Worm (Caenorhabditis elegans): Measurements from ENCODE around the gene ZK1240.1.

ZK1240.1 gene

DNA sequence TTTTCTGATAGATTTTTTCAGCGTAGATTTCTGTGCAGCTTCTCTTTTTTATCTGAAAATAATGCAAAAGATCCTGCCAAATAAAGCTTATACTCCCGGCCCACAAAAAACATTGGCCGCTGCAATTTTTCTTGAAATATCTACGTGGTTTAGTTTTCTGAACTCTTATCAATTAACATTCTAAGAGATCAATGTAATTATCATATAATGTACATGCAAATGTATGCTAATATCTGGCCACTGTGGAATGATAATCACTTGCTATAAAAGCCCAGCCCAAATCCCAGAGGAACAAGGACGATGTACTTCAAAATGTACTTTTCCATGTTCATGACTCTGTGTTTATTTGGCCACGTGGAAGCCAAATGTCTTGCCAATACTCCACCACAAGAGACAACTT lies 25.3 kb downstream of the ZK1240.1 start, which contains the start of gene F43C11.2:
F43C11.2 (plus strand) TSS at position 301 of the 400 bp plus-strand sequence.
- no peak for TF ChIP-seq Y55F3AM.14 (GFP tag; optimal IDR thresholded peaks at IDR 0.05)
- TF ChIP-seq unc-55 (GFP tag; optimal IDR thresholded peaks at IDR 0.05): no peak
- TF ChIP-seq peb-1 (tag; optimal IDR thresholded peaks at IDR 0.05): no peak
- TF ChIP-seq lin-11 (tag; optimal IDR thresholded peaks at IDR 0.05): no peak
- no peak for TF ChIP-seq nhr-6 (tag; optimal IDR thresholded peaks at IDR 0.05)
- TF ChIP-seq nhr-12 (tag; optimal IDR thresholded peaks at IDR 0.05): no peak
- TF ChIP-seq snpc-4 (tag; optimal IDR thresholded peaks at IDR 0.05): no peak
- TF ChIP-seq gmeb-1 (tag; optimal IDR thresholded peaks at IDR 0.05): no peak
- TF ChIP-seq elt-1 (tag; optimal IDR thresholded peaks at IDR 0.05): no peak
- no peak for TF ChIP-seq nhr-129 (tag; optimal IDR thresholded peaks at IDR 0.05)
- no peak for TF ChIP-seq unc-39 (tag; optimal IDR thresholded peaks at IDR 0.05)
- no peak for TF ChIP-seq elt-3 (tag; optimal IDR thresholded peaks at IDR 0.05)
- no peak for TF ChIP-seq alr-1 (tag; optimal IDR thresholded peaks at IDR 0.05)
- TF ChIP-seq R02D3.7 (tag; optimal IDR thresholded peaks at IDR 0.05): no peak
- TF ChIP-seq sma-3 (GFP tag; optimal IDR thresholded peaks at IDR 0.05): no peak
- TF ChIP-seq egl-27 (tag; optimal IDR thresholded peaks at IDR 0.05): no peak

DNA sequence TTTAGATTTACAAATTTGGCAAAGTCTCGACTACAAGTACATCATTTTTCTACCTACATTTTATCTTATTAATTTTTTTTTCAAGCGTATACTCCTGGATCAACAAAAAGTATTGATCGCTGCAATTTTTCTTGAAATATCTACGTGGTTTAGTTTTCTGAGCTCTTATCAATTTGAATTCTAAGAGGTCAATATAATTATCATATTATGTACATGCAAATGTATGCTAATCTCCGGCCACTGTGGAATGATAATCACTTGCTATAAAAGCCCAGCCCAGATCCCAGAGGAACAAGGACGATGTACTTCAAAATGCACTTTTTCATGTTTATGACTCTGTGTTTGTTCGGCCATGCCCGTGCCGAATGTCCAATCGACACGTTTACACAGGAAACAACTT lies 27.6 kb downstream of the ZK1240.1 start, which contains the start of gene F43C11.1:
F43C11.1 (plus strand) TSS at position 301 of the 400 bp plus-strand sequence.
- no peak for TF ChIP-seq nhr-77 (tag; optimal IDR thresholded peaks at IDR 0.05)
- TF ChIP-seq nhr-12 (tag; optimal IDR thresholded peaks at IDR 0.05): no peak
- TF ChIP-seq nhr-237 (tag; optimal IDR thresholded peaks at IDR 0.05): no peak
- no peak for TF ChIP-seq sma-3 (GFP tag; optimal IDR thresholded peaks at IDR 0.05)
- TF ChIP-seq fos-1 (tag; optimal IDR thresholded peaks at IDR 0.05): no peak
- no peak for TF ChIP-seq peb-1 (tag; optimal IDR thresholded peaks at IDR 0.05)

ce11 chrII:2359965-2360364 lies 30.8 kb downstream of the ZK1240.1 start, which contains the start of gene F43C11.16:
Gene F43C11.16 (minus strand): TSS chrII:2360065.
- no peak for TF ChIP-seq mab-5 (tag; optimal IDR thresholded peaks at IDR 0.05)
- TF ChIP-seq elt-3 (tag; optimal IDR thresholded peaks at IDR 0.05): no peak
- no peak for TF ChIP-seq egl-27 (tag; optimal IDR thresholded peaks at IDR 0.05)
- TF ChIP-seq lin-11 (tag; optimal IDR thresholded peaks at IDR 0.05): no peak
- no peak for TF ChIP-seq F13H6.1 (tag; optimal IDR thresholded peaks at IDR 0.05)
- no peak for TF ChIP-seq alr-1 (tag; optimal IDR thresholded peaks at IDR 0.05)
- no peak for TF ChIP-seq nhr-237 (tag; optimal IDR thresholded peaks at IDR 0.05)
- no peak for TF ChIP-seq nhr-11 (tag; optimal IDR thresholded peaks at IDR 0.05)
- no peak for TF ChIP-seq lin-39 (tag; optimal IDR thresholded peaks at IDR 0.05)
- TF ChIP-seq skn-1 (tag; optimal IDR thresholded peaks at IDR 0.05): no peak
- no peak for TF ChIP-seq unc-55 (GFP tag; optimal IDR thresholded peaks at IDR 0.05)
- TF ChIP-seq dmd-4 (tag; optimal IDR thresholded peaks at IDR 0.05): no peak
- no peak for TF ChIP-seq unc-39 (tag; optimal IDR thresholded peaks at IDR 0.05)
- no peak for TF ChIP-seq Y55F3AM.14 (GFP tag; optimal IDR thresholded peaks at IDR 0.05)
- TF ChIP-seq fos-1 (tag; optimal IDR thresholded peaks at IDR 0.05): no peak
- no peak for TF ChIP-seq sem-4 (tag; optimal IDR thresholded peaks at IDR 0.05)
- TF ChIP-seq ama-1 (optimal IDR thresholded peaks at IDR 0.05): no peak
- no peak for TF ChIP-seq mdl-1 (tag; optimal IDR thresholded peaks at IDR 0.05)
- no peak for TF ChIP-seq sma-9 (GFP tag; optimal IDR thresholded peaks at IDR 0.05)
- no peak for TF ChIP-seq sma-9 (tag; optimal IDR thresholded peaks at IDR 0.05)

ce11 chrII:2363673-2364072 lies 34.5 kb downstream of the ZK1240.1 start, which contains the start of gene F43C11.11:
Gene F43C11.11 (minus strand): TSS chrII:2363773.
- TF ChIP-seq nhr-129 (tag; optimal IDR thresholded peaks at IDR 0.05) (no peak), lin-13 (GFP tag; optimal IDR thresholded peaks at IDR 0.05) (no peak), ZK546.5 (tag; optimal IDR thresholded peaks at IDR 0.05) (no peak), R02D3.7 (tag; optimal IDR thresholded peaks at IDR 0.05) (no peak), ceh-82 (tag; optimal IDR thresholded peaks at IDR 0.05) (no peak), dmd-4 (tag; optimal IDR thresholded peaks at IDR 0.05) (no peak), egl-27 (tag; optimal IDR thresholded peaks at IDR 0.05) (no peak), nhr-25 (tag; optimal IDR thresholded peaks at IDR 0.05) (no peak), skn-1 (tag; optimal IDR thresholded peaks at IDR 0.05) (no peak), peb-1 (tag; optimal IDR thresholded peaks at IDR 0.05) (no peak), nhr-11 (tag; optimal IDR thresholded peaks at IDR 0.05) (no peak)

- no peak for TF ChIP-seq gmeb-1 (tag; optimal IDR thresholded peaks at IDR 0.05)
- TF ChIP-seq aly-2 (tag; optimal IDR thresholded peaks at IDR 0.05): no peak
- TF ChIP-seq crh-2 (tag; optimal IDR thresholded peaks at IDR 0.05): no peak
- no peak for TF ChIP-seq ZK546.5 (tag; optimal IDR thresholded peaks at IDR 0.05)
- no peak for TF ChIP-seq blmp-1 (tag; optimal IDR thresholded peaks at IDR 0.05; ENCODE audit: insufficient read depth)
- no peak for TF ChIP-seq mab-5 (tag; optimal IDR thresholded peaks at IDR 0.05)
- no peak for TF ChIP-seq skn-1 (tag; optimal IDR thresholded peaks at IDR 0.05)
- TF ChIP-seq nhr-12 (tag; optimal IDR thresholded peaks at IDR 0.05): no peak
- no peak for TF ChIP-seq mbf-1 (tag; optimal IDR thresholded peaks at IDR 0.05)
Measured at ce11 chrII:2366623-2367365, 37.6 kb downstream of the ZK1240.1 start, which contains the start of the genes F43C11.12 and F16G10.5. Gene F43C11.12 (minus strand): TSS chrII:2366723. Gene F16G10.5 (plus strand): TSS chrII:2367315.
